Worm (Caenorhabditis elegans) whole organism, late embryonic: ENCODE measurements around the gene C09G9.3.

Source experiments
- C08G9.2 ChIP-seq: sonication (generic microtip); optimal IDR thresholded peaks from 2 replicates; lab custom pipeline; 2016; ENCODE audit warnings: mild to moderate bottlenecking, missing genetic modification characterization, moderate library complexity, missing compliant biosample characterization
- ama-1 ChIP-seq: fragments of 150-350 bp; optimal IDR thresholded peaks from 2 replicates; lab custom pipeline; 2014
- ceh-14 ChIP-seq: sonication (generic microtip); optimal IDR thresholded peaks from 2 replicates; lab custom pipeline; 2016; ENCODE audit warnings: missing genotype, missing genetic modification characterization, missing compliant biosample characterization
- ceh-2 ChIP-seq: sonication (generic microtip); optimal IDR thresholded peaks from 2 replicates; lab custom pipeline; 2016; ENCODE audit warnings: missing genotype, missing genetic modification characterization, missing compliant biosample characterization
- ceh-22 ChIP-seq: sonication (generic microtip); optimal IDR thresholded peaks from 2 replicates; lab custom pipeline; 2017; ENCODE audit warnings: missing biosample characterization, missing genetic modification characterization
- ceh-24 ChIP-seq: sonication (generic microtip); optimal IDR thresholded peaks from 2 replicates; lab custom pipeline; 2016; ENCODE audit warnings: mild to moderate bottlenecking, missing genetic modification characterization, missing compliant biosample characterization
- ceh-31 ChIP-seq: sonication (generic microtip); optimal IDR thresholded peaks from 2 replicates; lab custom pipeline; 2016; ENCODE audit warnings: missing genetic modification characterization, missing compliant biosample characterization
- ceh-48 ChIP-seq: sonication (generic microtip); optimal IDR thresholded peaks from 2 replicates; lab custom pipeline; 2016; ENCODE audit warnings: missing genetic modification characterization, inconsistent platforms, missing compliant biosample characterization
- ceh-6 ChIP-seq: fragments of 200-800 bp; sonication (Bioruptor generic); optimal IDR thresholded peaks from 2 replicates; lab custom pipeline; 2018; ENCODE audit warnings: mild to moderate bottlenecking, missing genetic modification characterization, missing compliant biosample characterization
- dmd-4 ChIP-seq: sonication (generic microtip); optimal IDR thresholded peaks from 2 replicates; lab custom pipeline; 2016; ENCODE audit warnings: borderline replicate concordance, missing genetic modification characterization, missing compliant biosample characterization
- dve-1 ChIP-seq: sonication (generic microtip); optimal IDR thresholded peaks from 2 replicates; lab custom pipeline; 2017; ENCODE audit warnings: antibody characterized with exemption, mild to moderate bottlenecking, missing genetic modification characterization, missing compliant biosample characterization
- elt-2 ChIP-seq: sonication (generic microtip); optimal IDR thresholded peaks from 2 replicates; lab custom pipeline; 2016; ENCODE audit warnings: missing genetic modification reagents, missing genetic modification characterization, missing compliant biosample characterization
- elt-4 ChIP-seq: sonication (generic microtip); optimal IDR thresholded peaks from 2 replicates; lab custom pipeline; 2016; ENCODE audit warnings: missing genetic modification characterization, missing compliant biosample characterization
- ets-4 ChIP-seq: sonication (generic microtip); optimal IDR thresholded peaks from 2 replicates; lab custom pipeline; 2016; ENCODE audit warnings: missing genetic modification characterization, missing compliant biosample characterization
- fax-1 ChIP-seq: sonication (generic microtip); optimal IDR thresholded peaks from 2 replicates; lab custom pipeline; 2016; ENCODE audit warnings: missing genotype, missing genetic modification characterization, missing compliant biosample characterization
- hlh-13 ChIP-seq: fragments of 200-800 bp; sonication (Bioruptor generic); optimal IDR thresholded peaks from 2 replicates; lab custom pipeline; 2018; ENCODE audit warnings: mild to moderate bottlenecking, missing genetic modification characterization, missing compliant biosample characterization
- hlh-15 ChIP-seq: sonication (generic microtip); optimal IDR thresholded peaks from 2 replicates; lab custom pipeline; 2016; ENCODE audit warnings: missing genetic modification characterization, missing compliant biosample characterization
- hlh-30 ChIP-seq: sonication (generic microtip); optimal IDR thresholded peaks from 2 replicates; lab custom pipeline; 2017; ENCODE audit warnings: antibody characterized with exemption, missing genetic modification characterization, missing compliant biosample characterization; ENCODE audit not compliant: insufficient read depth
- hlh-6 ChIP-seq: sonication (generic microtip); optimal IDR thresholded peaks from 2 replicates; lab custom pipeline; 2016; ENCODE audit warnings: missing genotype, missing genetic modification characterization, missing compliant biosample characterization
- madf-2 ChIP-seq: sonication (generic microtip); optimal IDR thresholded peaks from 2 replicates; lab custom pipeline; 2017; ENCODE audit warnings: missing genetic modification characterization, missing compliant biosample characterization
- nfya-1 ChIP-seq: sonication (generic microtip); optimal IDR thresholded peaks from 2 replicates; lab custom pipeline; 2017; ENCODE audit warnings: missing genetic modification characterization, mild to moderate bottlenecking, missing compliant biosample characterization, antibody characterized with exemption, moderate library complexity
- nhr-232 ChIP-seq: sonication (generic microtip); optimal IDR thresholded peaks from 2 replicates; lab custom pipeline; 2016; ENCODE audit warnings: missing genetic modification characterization, missing compliant biosample characterization
- odd-2 ChIP-seq: sonication (generic microtip); optimal IDR thresholded peaks from 2 replicates; lab custom pipeline; 2017; ENCODE audit warnings: antibody characterized with exemption, mild to moderate bottlenecking, missing genetic modification characterization, missing compliant biosample characterization
- pag-3 ChIP-seq: sonication (generic microtip); optimal IDR thresholded peaks from 2 replicates; lab custom pipeline; 2016; ENCODE audit warnings: missing compliant biosample characterization, missing genetic modification characterization, borderline replicate concordance
- pha-4 ChIP-seq: fragments of 150-350 bp; optimal IDR thresholded peaks from 2 replicates; lab custom pipeline; 2018; ENCODE audit warnings: missing biosample characterization, missing genetic modification reagents, missing genetic modification characterization
- pqm-1 ChIP-seq: sonication (generic microtip); optimal IDR thresholded peaks from 2 replicates; lab custom pipeline; 2016; ENCODE audit warnings: missing genetic modification characterization, missing compliant biosample characterization
- sdc-2 ChIP-seq: sonication (generic microtip); optimal IDR thresholded peaks from 2 replicates; lab custom pipeline; 2016; ENCODE audit warnings: missing genotype, missing genetic modification characterization, missing compliant biosample characterization
- sox-2 ChIP-seq: fragments of 200-800 bp; sonication (Bioruptor generic); IDR thresholded peaks from 2 replicates; pipeline ENCODE4 v1.3.6; 2022; ENCODE audit warnings: missing genetic modification reagents, missing genetic modification characterization, missing compliant biosample characterization
- ttx-3 ChIP-seq: sonication (generic microtip); optimal IDR thresholded peaks from 2 replicates; lab custom pipeline; 2016; ENCODE audit warnings: missing genetic modification reagents, missing genetic modification characterization, missing compliant biosample characterization
- unc-42 ChIP-seq: sonication (generic microtip); optimal IDR thresholded peaks from 2 replicates; lab custom pipeline; 2016; ENCODE audit warnings: missing genotype, missing genetic modification characterization, missing compliant biosample characterization
- unc-55 ChIP-seq: sonication (generic microtip); optimal IDR thresholded peaks from 2 replicates; lab custom pipeline; 2017; ENCODE audit warnings: missing biosample characterization, missing genetic modification reagents, missing genetic modification characterization
- unc-86 ChIP-seq: sonication (generic microtip); optimal IDR thresholded peaks from 2 replicates; lab custom pipeline; 2016; ENCODE audit warnings: missing genetic modification characterization, missing compliant biosample characterization
- ztf-16 ChIP-seq: sonication (generic microtip); optimal IDR thresholded peaks from 2 replicates; lab custom pipeline; 2017; ENCODE audit warnings: missing genetic modification characterization, missing compliant biosample characterization

Gene C09G9.3

DNA sequence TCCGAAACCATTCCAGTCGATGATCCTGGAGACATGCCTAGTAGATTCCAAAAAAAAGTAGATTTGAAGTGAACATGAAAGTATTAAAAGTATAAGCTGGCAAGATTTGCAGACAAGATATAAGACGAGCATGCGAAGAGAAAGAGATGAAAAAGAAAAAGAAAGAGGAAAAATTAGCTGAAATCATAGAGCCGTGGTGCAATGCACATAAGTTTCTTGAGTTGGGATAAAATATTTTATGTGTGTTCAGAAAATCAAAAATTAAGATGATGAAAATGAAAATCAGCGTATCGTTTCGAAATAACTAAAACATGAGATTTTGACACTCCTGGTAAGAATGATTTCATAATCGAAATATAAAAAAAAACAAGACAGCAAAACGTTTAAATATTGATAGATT lies 28.4 kb downstream of the C09G9.3 start, which contains the start of gene T11B7.2:
Gene T11B7.2 (minus strand): TSS at position 101 of the 400 bp plus-strand sequence.
- TF ChIP-seq pqm-1 (no peak), ceh-22 (tag; lab: Kevin White, UChicago) (no peak), unc-86 (tag; lab: Kevin White, UChicago) (no peak), unc-55 (GFP tag; lab: Kevin White, UChicago) (no peak), fax-1 (tag; lab: Kevin White, UChicago) (no peak), ets-4 (tag; lab: Kevin White, UChicago) (no peak), unc-42 (no peak), nfya-1 (no peak), hlh-13 (no peak), hlh-30 (no peak), ceh-2 (tag; lab: Kevin White, UChicago) (no peak), madf-2 (tag; lab: Kevin White, UChicago) (no peak), hlh-15 (tag; lab: Kevin White, UChicago) (no peak), pha-4 (tag; lab: Kevin White, UChicago) (no peak)

DNA sequence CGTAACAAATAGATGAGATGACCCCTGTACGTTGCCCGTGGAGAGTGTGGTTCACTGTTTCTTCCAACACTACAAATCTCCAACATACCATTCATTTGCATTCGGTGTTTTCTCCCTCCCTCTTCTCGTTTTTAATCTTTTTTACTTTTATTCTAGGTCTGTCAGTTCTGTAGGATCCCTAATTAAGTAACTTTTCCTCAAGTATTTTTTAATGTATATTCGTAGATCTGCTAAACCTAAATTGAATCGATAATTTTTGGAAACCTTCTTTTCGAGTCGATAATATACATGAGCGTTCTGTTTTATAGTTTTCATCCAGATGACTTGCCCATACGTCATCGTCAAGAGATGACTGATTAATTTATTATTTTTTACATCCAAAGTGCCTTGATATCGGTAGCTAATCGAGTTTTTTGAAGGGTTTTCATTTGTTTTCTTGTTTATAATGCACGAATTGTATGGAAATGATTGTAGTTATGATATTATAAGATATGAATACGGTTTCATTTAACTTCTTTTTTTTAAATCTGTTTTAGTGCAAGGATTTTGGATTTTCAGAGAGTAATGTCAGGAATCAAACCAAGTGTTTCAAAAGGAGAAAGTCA lies 32.6 kb downstream of the C09G9.3 start, which contains the start of the genes T28C6.11 and T11B7.1:
Gene T28C6.11 (minus strand): TSS at position 101 of the 605 bp plus-strand sequence.
Gene T11B7.1 (plus strand): TSS at position 555 of the 605 bp plus-strand sequence.
- TF ChIP-seq dmd-4 (tag; lab: Kevin White, UChicago) (no peak), pha-4 (tag; lab: Kevin White, UChicago) (no peak), C08G9.2 (tag; lab: Kevin White, UChicago) (no peak), sdc-2 (tag; lab: Kevin White, UChicago) (no peak), ceh-6 (no peak), elt-2 (no peak), ceh-22 (tag; lab: Kevin White, UChicago) (no peak), sox-2 (GFP tag; lab: Robert Waterston, UW) (no peak), ceh-24 (tag; lab: Kevin White, UChicago) (no peak), odd-2 (tag; lab: Kevin White, UChicago) (no peak)

DNA sequence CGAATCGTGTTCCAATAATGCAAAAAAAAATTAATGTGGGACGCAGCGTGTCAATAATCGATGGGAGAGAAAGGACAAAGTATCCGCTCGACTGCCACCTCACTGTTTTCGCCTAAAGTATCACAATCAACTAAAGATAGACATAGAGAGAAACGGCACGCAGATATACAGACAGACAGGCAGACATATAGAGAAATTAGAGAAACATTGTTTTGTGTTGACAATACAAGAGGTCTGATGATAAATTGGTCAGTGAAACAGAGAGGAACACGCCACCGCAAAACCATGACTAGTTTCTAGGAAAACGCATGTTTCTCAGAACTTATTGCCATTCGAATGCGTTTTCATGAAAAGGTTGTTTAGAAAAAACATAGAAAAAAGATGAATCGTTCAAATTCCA lies 42.3 kb downstream of the C09G9.3 start, which contains the start of gene T28C6.8:
Gene T28C6.8 (minus strand): TSS at position 137 of the 400 bp plus-strand sequence.
- peak; percentile 5 for TF ChIP-seq dve-1 (tag; lab: Kevin White, UChicago)
- TF ChIP-seq ceh-6 = no peak

DNA sequence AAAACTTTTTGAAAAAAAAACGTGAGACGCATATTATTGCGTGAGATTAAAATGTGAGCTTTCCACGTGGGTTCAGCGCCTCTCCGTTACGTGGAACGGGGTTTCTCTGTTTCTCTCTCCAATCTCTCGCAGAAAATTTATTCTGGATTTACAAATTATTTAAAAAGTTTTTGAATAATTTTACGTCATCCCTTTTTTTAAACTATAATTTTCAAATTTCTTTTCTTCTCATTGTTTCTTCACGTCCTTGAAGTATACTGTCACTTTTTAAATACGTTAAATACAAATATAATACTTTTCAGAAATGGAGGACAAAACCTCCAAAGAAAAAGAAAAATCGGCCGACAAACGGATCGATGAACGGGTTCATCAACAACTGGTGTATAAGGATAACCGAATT lies 45.4 kb downstream of the C09G9.3 start, which contains the start of gene T28C6.7:
Gene T28C6.7 (plus strand): TSS at position 301 of the 400 bp plus-strand sequence.
- no peak for TF ChIP-seq unc-86 (tag; lab: Kevin White, UChicago)
- TF ChIP-seq sdc-2 (tag; lab: Kevin White, UChicago) = no peak
- TF ChIP-seq ets-4 (tag; lab: Kevin White, UChicago) = no peak
- TF ChIP-seq ceh-31 (tag; lab: Kevin White, UChicago) = no peak
- no peak for TF ChIP-seq ttx-3 (tag; lab: Kevin White, UChicago)
- no peak for TF ChIP-seq nhr-232 (tag; lab: Kevin White, UChicago)
- no peak for TF ChIP-seq hlh-6 (tag; lab: Kevin White, UChicago)
- no peak for TF ChIP-seq elt-2
- no peak for TF ChIP-seq ceh-22 (tag; lab: Kevin White, UChicago)
- TF ChIP-seq ama-1 (lab: Kevin White, UChicago) = no peak
- TF ChIP-seq C08G9.2 (tag; lab: Kevin White, UChicago) = no peak
- no peak for TF ChIP-seq ztf-16 (tag; lab: Kevin White, UChicago)
- no peak for TF ChIP-seq ceh-14 (tag; lab: Kevin White, UChicago)
- TF ChIP-seq pag-3 = no peak
- TF ChIP-seq elt-4 (tag; lab: Kevin White, UChicago) = no peak

DNA sequence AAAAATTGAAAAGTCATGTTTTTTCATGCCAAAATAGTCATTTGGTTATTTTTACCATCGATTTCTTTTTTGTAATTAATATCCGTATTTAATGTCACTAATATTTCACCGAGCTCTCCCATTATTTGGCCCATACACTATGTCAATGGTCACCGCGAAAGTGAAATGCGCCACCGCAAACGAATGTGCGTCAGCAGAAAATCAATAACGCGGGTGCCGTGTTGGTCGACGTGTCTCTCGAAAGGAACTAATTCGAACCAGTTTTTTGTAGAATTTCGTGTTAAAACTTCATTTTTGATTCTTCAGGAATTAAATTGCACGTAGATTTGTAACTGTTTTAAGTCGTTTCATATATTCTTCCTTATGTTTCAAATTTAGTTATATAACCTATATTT lies 46.3 kb downstream of the C09G9.3 start:
- TF ChIP-seq dmd-4 (tag; lab: Kevin White, UChicago) = no peak
- TF ChIP-seq ceh-48 = peak; percentile 88
